Fruit fly (Drosophila melanogaster) whole organism, embryonic: ENCODE results near the gene Ide.

Source experiments
- Asciz ChIP-seq: fragments of 200-800 bp; sonication (Bioruptor generic); optimal IDR thresholded peaks from 2 replicates; lab custom pipeline; 2017; ENCODE audit warnings: missing biosample characterization, mild to moderate bottlenecking, missing genetic modification characterization, missing genetic modification reagents
- Blimp-1 ChIP-seq: fragments of 200-800 bp; sonication (Bioruptor generic); optimal IDR thresholded peaks from 3 replicates; lab custom pipeline; 2018; ENCODE audit warnings: missing biosample characterization, missing genetic modification characterization, mild to moderate bottlenecking, moderate library complexity, missing genetic modification reagents
- CG10147 ChIP-seq: fragments of 200-800 bp; sonication (Bioruptor generic); optimal IDR thresholded peaks from 2 replicates; lab custom pipeline; 2019; ENCODE audit warnings: missing biosample characterization, mild to moderate bottlenecking, missing genetic modification characterization, moderate library complexity
- CG10274 ChIP-seq: fragments of 200-800 bp; sonication (Bioruptor generic); optimal IDR thresholded peaks from 3 replicates; lab custom pipeline; 2017; ENCODE audit warnings: missing biosample characterization, mild to moderate bottlenecking, missing genetic modification characterization
- CG12071 ChIP-seq: fragments of 200-800 bp; sonication (Bioruptor generic); optimal IDR thresholded peaks from 3 replicates; lab custom pipeline; 2018; ENCODE audit warnings: missing biosample characterization, mild to moderate bottlenecking, missing genetic modification characterization
- CG14667 ChIP-seq: fragments of 200-800 bp; sonication (Bioruptor generic); IDR thresholded peaks from 2 replicates; pipeline ENCODE4 v1.3.6; 2022; ENCODE audit warnings: missing biosample characterization, missing genetic modification characterization
- CG1529 ChIP-seq: fragments of 200-800 bp; sonication (Bioruptor generic); optimal IDR thresholded peaks from 3 replicates; lab custom pipeline; 2018; ENCODE audit warnings: missing biosample characterization, missing genetic modification characterization
- CG15479 ChIP-seq: fragments of 200-800 bp; sonication (Bioruptor generic); optimal IDR thresholded peaks from 3 replicates; lab custom pipeline; 2019; ENCODE audit warnings: missing biosample characterization, mild to moderate bottlenecking, missing genetic modification characterization, moderate library complexity
- CG17829 ChIP-seq: fragments of 200-800 bp; optimal IDR thresholded peaks from 2 replicates; lab custom pipeline; 2019; ENCODE audit warnings: missing biosample characterization, mild to moderate bottlenecking, missing genetic modification characterization, moderate library complexity
- CG33213 ChIP-seq: fragments of 200-800 bp; sonication (Bioruptor generic); optimal IDR thresholded peaks from 3 replicates; lab custom pipeline; 2016; ENCODE audit warnings: missing biosample characterization, missing genetic modification characterization
- CG3407 ChIP-seq: fragments of 200-800 bp; sonication (Bioruptor generic); optimal IDR thresholded peaks from 2 replicates; lab custom pipeline; 2018; ENCODE audit warnings: missing biosample characterization, mild to moderate bottlenecking, missing genetic modification characterization
- CG42726 ChIP-seq: fragments of 200-800 bp; sonication (Bioruptor generic); IDR thresholded peaks from 2 replicates; pipeline ENCODE4 v1.3.6; 2022; ENCODE audit warnings: missing biosample characterization, missing genetic modification characterization; ENCODE audit not compliant: partially characterized antibody
- CG4617 ChIP-seq: fragments of 200-800 bp; sonication (Bioruptor generic); optimal IDR thresholded peaks from 3 replicates; lab custom pipeline; 2016; ENCODE audit warnings: missing biosample characterization, missing genetic modification characterization, borderline replicate concordance
- CG6175 ChIP-seq: fragments of 200-800 bp; sonication (Bioruptor generic); IDR thresholded peaks from 3 replicates; pipeline ENCODE4 v1.3.6; 2022; ENCODE audit warnings: missing biosample characterization, missing genetic modification characterization
- CG7271 ChIP-seq: fragments of 200-800 bp; sonication (Bioruptor generic); optimal IDR thresholded peaks from 2 replicates; lab custom pipeline; 2018; ENCODE audit warnings: missing biosample characterization, mild to moderate bottlenecking, missing genetic modification characterization, moderate library complexity
- CG9437 ChIP-seq: fragments of 200-800 bp; sonication (Bioruptor generic); optimal IDR thresholded peaks from 2 replicates; lab custom pipeline; 2018; ENCODE audit warnings: missing biosample characterization, mild to moderate bottlenecking, missing genetic modification characterization
- D ChIP-seq, 2 experiments: fragments of 200-800 bp in 1 of 2; fragments of >200 bp in 1 of 2; sonication (Bioruptor generic) in 1 of 2; optimal IDR thresholded peaks; 2 replicates in 1 of 2; 3 replicates in 1 of 2; lab custom pipeline; 2017; ENCODE audit warnings: mild to moderate bottlenecking in 1 of 2, missing biosample characterization in 1 of 2, missing genetic modification characterization in 1 of 2, missing genetic modification reagents in 1 of 2
- HmgD ChIP-seq: fragments of 200-800 bp; sonication (Bioruptor generic); optimal IDR thresholded peaks from 3 replicates; lab custom pipeline; 2016; ENCODE audit warnings: missing biosample characterization, missing genetic modification characterization
- Hr78 ChIP-seq, 2 experiments: fragments of 200-800 bp in 1 of 2; fragments of >200 bp in 1 of 2; sonication (Bioruptor generic) in 1 of 2; optimal IDR thresholded peaks; 2 replicates each; lab custom pipeline; 2017 to 2019; ENCODE audit warnings: missing biosample characterization in 2 of 2, missing genetic modification characterization in 2 of 2, mild to moderate bottlenecking in 1 of 2, moderate library complexity in 1 of 2
- Med ChIP-seq: fragments of 200-800 bp; sonication (Bioruptor generic); peaks from one replicate; lab custom pipeline; 2016; ENCODE audit warnings: missing biosample characterization, missing genetic modification characterization, mild to moderate bottlenecking, inconsistent platforms, moderate library complexity
- NK7.1 ChIP-seq: fragments of 200-800 bp; sonication (Bioruptor generic); optimal IDR thresholded peaks from 3 replicates; lab custom pipeline; 2016; ENCODE audit warnings: missing biosample characterization, missing genetic modification characterization
- PHDP ChIP-seq: fragments of 200-800 bp; sonication (Bioruptor generic); optimal IDR thresholded peaks from 3 replicates; lab custom pipeline; 2018; ENCODE audit warnings: missing biosample characterization, mild to moderate bottlenecking, missing genetic modification characterization, moderate library complexity
- Sry-δ ChIP-seq: fragments of 200-800 bp; sonication (Bioruptor generic); optimal IDR thresholded peaks from 2 replicates; lab custom pipeline; 2016; ENCODE audit warnings: missing biosample characterization, missing genetic modification characterization
- Trl ChIP-seq, 3 experiments: fragments of >200 bp in 2 of 3; fragments of 200-800 bp in 1 of 3; sonication (Bioruptor generic) in 1 of 3; optimal IDR thresholded peaks; 2 replicates in 1 of 3; 3 replicates in 2 of 3; lab custom pipeline; 2016 to 2017; ENCODE audit warnings: missing biosample characterization in 1 of 3, missing genetic modification characterization in 1 of 3
- YL-1 ChIP-seq: fragments of 200-800 bp; sonication (Bioruptor generic); optimal IDR thresholded peaks from 3 replicates; lab custom pipeline; 2017; ENCODE audit warnings: missing biosample characterization, mild to moderate bottlenecking, missing genetic modification characterization
- ac ChIP-seq: fragments of 200-800 bp; sonication (Bioruptor generic); optimal IDR thresholded peaks from 3 replicates; lab custom pipeline; 2017; ENCODE audit warnings: missing biosample characterization, mild to moderate bottlenecking, missing genetic modification characterization
- aop ChIP-seq: fragments of 200-800 bp; sonication (Bioruptor generic); IDR thresholded peaks from 2 replicates; pipeline ENCODE4 v1.3.6; 2022; ENCODE audit warnings: missing biosample characterization, missing genetic modification characterization
- ase ChIP-seq: fragments of 200-800 bp; sonication (Bioruptor generic); IDR thresholded peaks from 3 replicates; pipeline ENCODE4 v1.3.6; 2022; ENCODE audit warnings: missing biosample characterization, missing genetic modification characterization
- ash1 ChIP-seq: fragments of 200-800 bp; sonication (Bioruptor generic); optimal IDR thresholded peaks from 2 replicates; lab custom pipeline; 2018; ENCODE audit warnings: missing biosample characterization, mild to moderate bottlenecking, missing genetic modification characterization
- bowl ChIP-seq: fragments of 200-800 bp; sonication (Bioruptor generic); IDR thresholded peaks from 2 replicates; pipeline ENCODE4 v1.3.6; 2022; ENCODE audit warnings: missing biosample characterization, missing genetic modification characterization
- chm ChIP-seq: fragments of 200-800 bp; sonication (Bioruptor generic); IDR thresholded peaks from 2 replicates; pipeline ENCODE4 v1.3.6; 2022; ENCODE audit warnings: missing biosample characterization, missing genetic modification characterization
- crp ChIP-seq, 2 experiments: fragments of 200-800 bp; sonication (Bioruptor generic); optimal IDR thresholded peaks; 2 replicates in 1 of 2; 3 replicates in 1 of 2; lab custom pipeline; 2017; ENCODE audit warnings: missing biosample characterization in 2 of 2, missing genetic modification characterization in 2 of 2, mild to moderate bottlenecking in 1 of 2, moderate library complexity in 1 of 2
- danr ChIP-seq: fragments of 200-800 bp; sonication (Bioruptor generic); IDR thresholded peaks from 2 replicates; pipeline ENCODE4 v1.3.6; 2022; ENCODE audit warnings: missing biosample characterization, missing genetic modification characterization
- dysf ChIP-seq: fragments of 200-800 bp; sonication (Bioruptor generic); IDR thresholded peaks from 3 replicates; pipeline ENCODE4 v1.3.6; 2022; ENCODE audit warnings: missing biosample characterization, missing genetic modification characterization
- exex ChIP-seq: fragments of 200-800 bp; sonication (Bioruptor generic); optimal IDR thresholded peaks from 4 replicates; lab custom pipeline; 2018; ENCODE audit warnings: missing biosample characterization, mild to moderate bottlenecking, missing genetic modification characterization, moderate library complexity
- gce ChIP-seq: fragments of 200-800 bp; sonication (Bioruptor generic); IDR thresholded peaks from 3 replicates; pipeline ENCODE4 v1.3.6; 2022; ENCODE audit warnings: missing biosample characterization, missing genetic modification characterization
- lmd ChIP-seq: fragments of 200-800 bp; sonication (Bioruptor generic); IDR thresholded peaks from 2 replicates; pipeline ENCODE4 v1.3.6; 2022; ENCODE audit warnings: missing biosample characterization, missing genetic modification characterization
- nau ChIP-seq: fragments of 200-800 bp; sonication (Bioruptor generic); optimal IDR thresholded peaks from 3 replicates; lab custom pipeline; 2017; ENCODE audit warnings: missing biosample characterization, mild to moderate bottlenecking, missing genetic modification characterization, missing genetic modification reagents
- org-1 ChIP-seq: fragments of 200-800 bp; sonication (Bioruptor generic); optimal IDR thresholded peaks from 2 replicates; lab custom pipeline; 2017; ENCODE audit warnings: missing biosample characterization, missing genetic modification characterization
- peb ChIP-seq: fragments of 200-800 bp; sonication (Bioruptor generic); IDR thresholded peaks from 2 replicates; pipeline ENCODE4 v1.3.6; 2022; ENCODE audit warnings: missing biosample characterization, missing genetic modification characterization
- pho ChIP-seq: fragments of 200-800 bp; sonication (Bioruptor generic); optimal IDR thresholded peaks from 2 replicates; lab custom pipeline; 2016; ENCODE audit warnings: missing biosample characterization, missing genetic modification characterization
- pros ChIP-seq: fragments of 200-800 bp; sonication (Bioruptor generic); optimal IDR thresholded peaks from 3 replicates; lab custom pipeline; 2019; ENCODE audit warnings: missing biosample characterization, mild to moderate bottlenecking, missing genetic modification characterization, moderate library complexity
- seq ChIP-seq: fragments of 200-800 bp; sonication (Bioruptor generic); IDR thresholded peaks from 2 replicates; pipeline ENCODE4 v1.3.6; 2022; ENCODE audit warnings: missing biosample characterization, missing genetic modification characterization
- tup ChIP-seq: fragments of 200-800 bp; sonication (Bioruptor generic); optimal IDR thresholded peaks from 2 replicates; lab custom pipeline; 2016; ENCODE audit warnings: missing biosample characterization, mild to moderate bottlenecking, missing genetic modification characterization, moderate library complexity
- usp ChIP-seq: fragments of >200 bp; optimal IDR thresholded peaks from 2 replicates; lab custom pipeline; 2017; ENCODE audit warnings: missing biosample characterization, missing genetic modification characterization
- vnd ChIP-seq: fragments of 200-800 bp; sonication (Bioruptor generic); IDR thresholded peaks from 3 replicates; pipeline ENCODE4 v1.3.6; 2022; ENCODE audit warnings: missing biosample characterization, missing genetic modification characterization; ENCODE audit not compliant: partially characterized antibody
- wdn ChIP-seq: fragments of 200-800 bp; sonication (Bioruptor generic); IDR thresholded peaks from 2 replicates; pipeline ENCODE4 v1.3.6; 2022; ENCODE audit warnings: missing biosample characterization, missing genetic modification characterization
- zfh2 ChIP-seq: fragments of 200-800 bp; sonication (Bioruptor generic); optimal IDR thresholded peaks from 2 replicates; lab custom pipeline; 2016; ENCODE audit warnings: missing biosample characterization, missing genetic modification characterization

Gene Ide

dm6 chr3L:20384086-20384810 is 8.6 kb upstream of the Ide start, which contains the start of the genes CG5498 and fbl (continued):
- no peak for TF ChIP-seq aop (GFP tag; lab: Robert Waterston, UW)
- peak; percentile 40 for TF ChIP-seq Sry-δ
- no peak for TF ChIP-seq ac (GFP tag; lab: Kevin White, UChicago)
- TF ChIP-seq CG7271 (tag; lab: Kevin White, UChicago) = peak; percentile 1
- peak; percentile 29 for TF ChIP-seq CG33213 (GFP tag; lab: Kevin White, UChicago)
- no peak for TF ChIP-seq tup (GFP tag; lab: Kevin White, UChicago)
- TF ChIP-seq CG17829 (tag; lab: Kevin White, UChicago) = peak; percentile 74
- TF ChIP-seq CG14667 (GFP tag; lab: Robert Waterston, UW) = no peak
- peak; percentile 70 for TF ChIP-seq PHDP (tag; lab: Kevin White, UChicago)
- no peak for TF ChIP-seq ase (GFP tag; lab: Robert Waterston, UW)
- no peak for TF ChIP-seq D (optimal IDR thresholded peaks at IDR 0.05; lab: Kevin White, UChicago)
- TF ChIP-seq D (GFP tag; optimal IDR thresholded peaks at IDR 0.05; lab: Kevin White, UChicago) = peak; percentile 41
- no peak for TF ChIP-seq chm
- peak; percentile 73 for TF ChIP-seq Med (GFP tag; lab: Kevin White, UChicago)
- no peak for TF ChIP-seq CG12071 (GFP tag; lab: Kevin White, UChicago)
- peak; percentile 63 for TF ChIP-seq Blimp-1
- no peak for TF ChIP-seq danr (GFP tag; lab: Robert Waterston, UW)
- no peak for TF ChIP-seq pros (GFP tag; lab: Kevin White, UChicago)
- TF ChIP-seq bowl (GFP tag; lab: Robert Waterston, UW) = no peak
- peak; percentile 13 for TF ChIP-seq YL-1 (GFP tag; lab: Kevin White, UChicago)
- TF ChIP-seq HmgD (GFP tag; lab: Kevin White, UChicago) = no peak
- no peak for TF ChIP-seq nau (GFP tag; lab: Kevin White, UChicago)
- TF ChIP-seq dysf = peak; percentile 40; the same call in 1 of the 3 replicates
- no peak for TF ChIP-seq CG3407 (GFP tag; lab: Kevin White, UChicago)
- no peak for TF ChIP-seq CG10274 (GFP tag; lab: Kevin White, UChicago)
- TF ChIP-seq CG4617 (GFP tag; lab: Kevin White, UChicago) = peak; percentile 8
- TF ChIP-seq Trl (optimal IDR thresholded peaks at IDR 0.05; lab: Kevin White, UChicago) = no peak
- TF ChIP-seq Trl (GFP tag; optimal IDR thresholded peaks at IDR 0.05; lab: Kevin White, UChicago) = peak; percentile 59
- no peak for TF ChIP-seq ash1 (GFP tag; lab: Kevin White, UChicago)
- peak; percentile 38 for TF ChIP-seq pho (GFP tag; lab: Kevin White, UChicago)
- no peak for TF ChIP-seq NK7.1 (GFP tag; lab: Kevin White, UChicago)
- TF ChIP-seq zfh2 = peak; percentile 45
- TF ChIP-seq lmd (GFP tag; lab: Robert Waterston, UW) = no peak; the same call in 1 of the 2 replicates
- TF ChIP-seq org-1 (GFP tag; lab: Kevin White, UChicago) = peak; percentile 8
- no peak for TF ChIP-seq peb (GFP tag; lab: Robert Waterston, UW)
- no peak for TF ChIP-seq vnd
- TF ChIP-seq Hr78 (GFP tag; optimal IDR thresholded peaks at IDR 0.05; lab: Kevin White, UChicago) = peak in 1 of 2 experiments; percentile 0
- no peak for TF ChIP-seq gce
- peak; percentile 54 for TF ChIP-seq exex
- peak; percentile 21 to 88 for TF ChIP-seq crp (GFP tag; optimal IDR thresholded peaks at IDR 0.05; lab: Kevin White, UChicago)
- no peak for TF ChIP-seq seq (GFP tag; lab: Robert Waterston, UW)
- TF ChIP-seq usp (GFP tag; lab: Kevin White, UChicago) = no peak
- TF ChIP-seq CG15479 = peak; percentile 33
- 0 out of 2 replicates have a peak, but pooled peaks have one; percentile 15 for TF ChIP-seq CG42726 (GFP tag; lab: Robert Waterston, UW)
- peak; percentile 32 for TF ChIP-seq CG1529 (GFP tag; lab: Kevin White, UChicago)
- no peak for TF ChIP-seq CG6175 (GFP tag; lab: Robert Waterston, UW)
- TF ChIP-seq Asciz = peak; percentile 38
- TF ChIP-seq CG10147 (GFP tag; lab: Kevin White, UChicago) = peak; percentile 36
- TF ChIP-seq wdn (GFP tag; lab: Robert Waterston, UW) = no peak
- peak; percentile 52 for TF ChIP-seq CG9437 (GFP tag; lab: Kevin White, UChicago)
